Worm (Caenorhabditis elegans) whole organism, L2 larva: ENCODE data around the gene F54D5.23.

Source experiments
- nhr-12 ChIP-seq: fragments of 150-350 bp; optimal IDR thresholded peaks from 2 replicates; lab custom pipeline; 2014; ENCODE audit warnings: missing biosample characterization, missing genetic modification characterization
- nhr-23 ChIP-seq: fragments of 150-350 bp; optimal IDR thresholded peaks from 2 replicates; lab custom pipeline; 2014; ENCODE audit warnings: missing biosample characterization, missing genetic modification reagents, missing genetic modification characterization
- sem-4 ChIP-seq: fragments of 150-350 bp; optimal IDR thresholded peaks from 2 replicates; lab custom pipeline; 2014; ENCODE audit warnings: missing biosample characterization, missing genetic modification reagents, missing genetic modification characterization

DNA sequence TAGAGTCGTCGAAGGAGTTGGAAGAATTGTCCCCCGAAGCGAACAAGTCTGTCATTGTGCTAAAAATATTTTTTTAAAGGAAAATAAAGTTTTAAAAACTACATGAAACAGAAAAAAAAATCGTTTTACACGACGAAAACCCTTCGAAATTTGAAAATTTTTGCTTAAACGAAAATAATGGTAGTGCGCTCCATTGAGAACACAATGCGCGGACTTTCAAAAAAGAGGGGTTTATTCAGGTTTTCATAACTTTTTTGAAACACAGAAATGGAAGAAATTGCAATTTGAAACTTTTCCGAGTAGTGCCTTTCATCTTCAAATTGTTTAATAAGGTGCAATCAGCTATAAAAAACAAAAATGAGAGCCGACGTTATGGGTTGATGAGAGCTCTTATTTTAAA lies 30.7 kb upstream of the F54D5.23 start, which contains the start of gene npp-5:
- no peak for TF ChIP-seq sem-4 (tag; lab: Kevin White, UChicago)
- TF ChIP-seq nhr-23, result no peak
- no peak for TF ChIP-seq nhr-12
